Worm (Caenorhabditis elegans) whole organism, L2 larva: ENCODE measurements around the gene oac-50.

Experiments
- ZK546.5 ChIP-seq: sonication (generic microtip); optimal IDR thresholded peaks from 2 replicates; lab custom pipeline; 2017; ENCODE audit warnings: missing biosample characterization, missing genetic modification characterization
- ama-1 ChIP-seq: fragments of 150-350 bp; optimal IDR thresholded peaks from 2 replicates; lab custom pipeline; 2018; ENCODE audit warnings: inconsistent platforms
- dmd-4 ChIP-seq: sonication (generic microtip); optimal IDR thresholded peaks from 2 replicates; lab custom pipeline; 2017; ENCODE audit warnings: missing biosample characterization, missing genetic modification characterization
- egl-27 ChIP-seq: sonication (generic microtip); optimal IDR thresholded peaks from 3 replicates; lab custom pipeline; 2017; ENCODE audit warnings: missing biosample characterization, missing genetic modification reagents, missing genetic modification characterization
- elt-1 ChIP-seq: fragments of 150-350 bp; optimal IDR thresholded peaks from 2 replicates; lab custom pipeline; 2014; ENCODE audit warnings: missing biosample characterization, missing genetic modification characterization
- elt-3 ChIP-seq: sonication (generic microtip); optimal IDR thresholded peaks from 2 replicates; lab custom pipeline; 2017; ENCODE audit warnings: missing biosample characterization, missing genetic modification characterization
- lin-13 ChIP-seq: fragments of 150-350 bp; optimal IDR thresholded peaks from 2 replicates; lab custom pipeline; 2014; ENCODE audit warnings: missing biosample characterization, missing genetic modification reagents, missing genetic modification characterization
- mdl-1 ChIP-seq, 2 experiments: fragments of 150-350 bp in 1 of 2; sonication (generic microtip) in 1 of 2; optimal IDR thresholded peaks; 2 replicates each; lab custom pipeline; 2017; ENCODE audit warnings: missing biosample characterization in 2 of 2, missing genetic modification characterization in 2 of 2
- nhr-11 ChIP-seq: fragments of 150-350 bp; optimal IDR thresholded peaks from 2 replicates; lab custom pipeline; 2014; ENCODE audit warnings: missing biosample characterization, missing genetic modification characterization
- nhr-12 ChIP-seq: fragments of 150-350 bp; optimal IDR thresholded peaks from 2 replicates; lab custom pipeline; 2014; ENCODE audit warnings: missing biosample characterization, missing genetic modification characterization
- nhr-77 ChIP-seq: fragments of 150-350 bp; optimal IDR thresholded peaks from 2 replicates; lab custom pipeline; 2014; ENCODE audit warnings: missing biosample characterization, missing genetic modification characterization
- snpc-4 ChIP-seq: fragments of 150-350 bp; optimal IDR thresholded peaks from 2 replicates; lab custom pipeline; 2014; ENCODE audit warnings: missing biosample characterization, missing genetic modification characterization
- unc-62 ChIP-seq: fragments of 150-350 bp; optimal IDR thresholded peaks from 2 replicates; lab custom pipeline; 2014; ENCODE audit warnings: missing biosample characterization, missing genetic modification reagents, missing genetic modification characterization
- ztf-4 ChIP-seq: fragments of 150-350 bp; optimal IDR thresholded peaks from 2 replicates; lab custom pipeline; 2014; ENCODE audit warnings: missing biosample characterization, missing genetic modification characterization

- TF ChIP-seq mdl-1 (tag; optimal IDR thresholded peaks at IDR 0.05; lab: Kevin White, UChicago): no peak
- TF ChIP-seq nhr-12 (tag; lab: Kevin White, UChicago): no peak
- TF ChIP-seq egl-27 (tag; lab: Kevin White, UChicago): no peak
- TF ChIP-seq ztf-4 (tag; lab: Kevin White, UChicago): no peak
- no peak for TF ChIP-seq lin-13 (GFP tag; lab: Kevin White, UChicago)
- no peak for TF ChIP-seq dmd-4 (tag; lab: Kevin White, UChicago)
- no peak for TF ChIP-seq nhr-11 (tag; lab: Kevin White, UChicago)
- no peak for TF ChIP-seq unc-62 (GFP tag; lab: Kevin White, UChicago)
- TF ChIP-seq snpc-4 (tag; lab: Kevin White, UChicago): no peak
- TF ChIP-seq nhr-77: no peak
- TF ChIP-seq elt-1: no peak
- no peak for TF ChIP-seq ama-1 (lab: Kevin White, UChicago)
- TF ChIP-seq ZK546.5: no peak
- no peak for TF ChIP-seq elt-3 (tag; lab: Kevin White, UChicago)
Measured at ce11 chrV:9094976-9095375, 21.6 kb upstream of the oac-50 start.
